Fruit fly (Drosophila melanogaster) whole organism, wandering third instar larva: ENCODE results near the gene CG14174.

Experiments used
- Abd-B ChIP-seq: fragments of >200 bp; optimal IDR thresholded peaks from 2 replicates; lab custom pipeline; 2017; ENCODE audit warnings: missing biosample characterization, missing genetic modification characterization
- CG32264 ChIP-seq: fragments of 200-800 bp; sonication (Bioruptor generic); optimal IDR thresholded peaks from 2 replicates; lab custom pipeline; 2016; ENCODE audit warnings: missing biosample characterization, missing genetic modification characterization
- CG9705 ChIP-seq: fragments of 200-800 bp; sonication (Bioruptor generic); optimal IDR thresholded peaks from 2 replicates; lab custom pipeline; 2018; ENCODE audit warnings: missing biosample characterization, mild to moderate bottlenecking, missing genetic modification characterization
- CrebA ChIP-seq: fragments of 200-800 bp; sonication (Bioruptor generic); optimal IDR thresholded peaks from 2 replicates; lab custom pipeline; 2016; ENCODE audit warnings: missing biosample characterization, mild to moderate bottlenecking, missing genetic modification characterization, borderline replicate concordance
- Dfd ChIP-seq: fragments of >200 bp; optimal IDR thresholded peaks from 2 replicates; lab custom pipeline; 2017; ENCODE audit warnings: missing biosample characterization, missing genetic modification characterization
- Dif ChIP-seq: fragments of 200-275, 200-300 bp; sonication (Bioruptor generic); optimal IDR thresholded peaks from 2 replicates; lab custom pipeline; 2018; ENCODE audit warnings: missing biosample characterization, missing genetic modification characterization; ENCODE audit not compliant: partially characterized antibody
- GATAd ChIP-seq: sonication (Bioruptor generic); optimal IDR thresholded peaks from 2 replicates; lab custom pipeline; 2016; ENCODE audit warnings: missing biosample characterization, missing genetic modification characterization
- HLH106 ChIP-seq: fragments of 200-800 bp; optimal IDR thresholded peaks from 3 replicates; lab custom pipeline; 2019; ENCODE audit warnings: missing biosample characterization, mild to moderate bottlenecking, missing genetic modification characterization, moderate library complexity
- Hnf4 ChIP-seq: fragments of 200-800 bp; sonication (Bioruptor generic); optimal IDR thresholded peaks from 2 replicates; lab custom pipeline; 2016; ENCODE audit warnings: missing biosample characterization, mild to moderate bottlenecking, missing genetic modification characterization
- Hr78 ChIP-seq: fragments of >200 bp; optimal IDR thresholded peaks from 2 replicates; lab custom pipeline; 2017; ENCODE audit warnings: missing biosample characterization, missing genetic modification characterization
- Hr83 ChIP-seq: fragments of 200-300 bp; sonication (Bioruptor generic); optimal IDR thresholded peaks from 2 replicates; lab custom pipeline; 2016; ENCODE audit warnings: missing biosample characterization, mild to moderate bottlenecking, missing genetic modification characterization, moderate library complexity; ENCODE audit not compliant: poor library complexity, severe bottlenecking
- Jra ChIP-seq: sonication (Bioruptor generic); optimal IDR thresholded peaks from 2 replicates; lab custom pipeline; 2016; ENCODE audit warnings: missing biosample characterization, missing genetic modification characterization
- Mio ChIP-seq: sonication (Bioruptor generic); optimal IDR thresholded peaks from 2 replicates; lab custom pipeline; 2016; ENCODE audit warnings: missing biosample characterization, missing genetic modification characterization
- Myc ChIP-seq: fragments of >200 bp; optimal IDR thresholded peaks from 2 replicates; lab custom pipeline; 2017
- N ChIP-seq: fragments of >200 bp; optimal IDR thresholded peaks from 2 replicates; lab custom pipeline; 2018; ENCODE audit warnings: missing biosample characterization, missing external identifiers, missing genetic modification characterization
- OdsH ChIP-seq: fragments of 200-800 bp; sonication (Bioruptor generic); optimal IDR thresholded peaks from 2 replicates; lab custom pipeline; 2016; ENCODE audit warnings: missing biosample characterization, mild to moderate bottlenecking, missing genetic modification characterization
- Rel ChIP-seq, 2 experiments: fragments of 200-800 bp; sonication (Bioruptor generic) in 1 of 2; optimal IDR thresholded peaks; 2 replicates in 1 of 2; 3 replicates in 1 of 2; lab custom pipeline; 2016 to 2019; ENCODE audit warnings: mild to moderate bottlenecking in 2 of 2, missing biosample characterization in 2 of 2, missing genetic modification characterization in 2 of 2, moderate library complexity in 1 of 2
- Sp1 ChIP-seq: fragments of 200-800 bp; sonication (Bioruptor generic); optimal IDR thresholded peaks from 3 replicates; lab custom pipeline; 2019; ENCODE audit warnings: missing biosample characterization, mild to moderate bottlenecking, missing genetic modification characterization, moderate library complexity
- Vsx2 ChIP-seq: fragments of 200-300, 225-300 bp; sonication (Bioruptor generic); optimal IDR thresholded peaks from 2 replicates; lab custom pipeline; 2018; ENCODE audit warnings: missing biosample characterization, missing genetic modification characterization; ENCODE audit not compliant: partially characterized antibody
- br ChIP-seq: fragments of 200-800 bp; sonication (Bioruptor generic); optimal IDR thresholded peaks from 2 replicates; lab custom pipeline; 2016; ENCODE audit warnings: missing biosample characterization, missing genetic modification characterization
- brk ChIP-seq: fragments of 200-800 bp; sonication (Bioruptor generic); optimal IDR thresholded peaks from 2 replicates; lab custom pipeline; 2016; ENCODE audit warnings: missing biosample characterization, mild to moderate bottlenecking, missing genetic modification characterization
- dl ChIP-seq, 2 experiments: fragments of 175-275, 200-275 bp in 1 of 2; fragments of 200-275 bp in 1 of 2; sonication (Bioruptor generic); optimal IDR thresholded peaks; lab custom pipeline; 2018; ENCODE audit warnings: mild to moderate bottlenecking in 2 of 2, missing biosample characterization in 2 of 2, missing genetic modification characterization in 2 of 2, moderate library complexity in 2 of 2; ENCODE audit not compliant: partially characterized antibody in 2 of 2, insufficient read depth in 1 of 2
- dmrt93B ChIP-seq: fragments of 200-800 bp; sonication (Bioruptor generic); optimal IDR thresholded peaks from 2 replicates; lab custom pipeline; 2018; ENCODE audit warnings: missing biosample characterization, mild to moderate bottlenecking, missing genetic modification characterization
- dsf ChIP-seq: sonication (Bioruptor generic); optimal IDR thresholded peaks from 2 replicates; lab custom pipeline; 2016; ENCODE audit warnings: missing biosample characterization, missing genetic modification characterization, borderline replicate concordance
- ey ChIP-seq: fragments of 200-800 bp; sonication (Bioruptor generic); optimal IDR thresholded peaks from 2 replicates; lab custom pipeline; 2016; ENCODE audit warnings: missing biosample characterization, missing genetic modification characterization
- foxo ChIP-seq, 2 experiments: fragments of 200-800 bp; sonication (Bioruptor generic); optimal IDR thresholded peaks; 2 replicates in 1 of 2; 3 replicates in 1 of 2; lab custom pipeline; 2016 to 2017; ENCODE audit warnings: missing biosample characterization in 2 of 2, missing genetic modification characterization in 2 of 2
- fru ChIP-seq: fragments of 200-800 bp; sonication (Bioruptor generic); optimal IDR thresholded peaks from 3 replicates; lab custom pipeline; 2016; ENCODE audit warnings: missing biosample characterization, mild to moderate bottlenecking, missing genetic modification characterization
- h ChIP-seq: fragments of 200-800 bp; sonication (Bioruptor generic); optimal IDR thresholded peaks from 3 replicates; lab custom pipeline; 2016; ENCODE audit warnings: missing biosample characterization, mild to moderate bottlenecking, missing genetic modification characterization
- jim ChIP-seq: fragments of 175-275, 200-325 bp; sonication (Bioruptor generic); optimal IDR thresholded peaks from 2 replicates; lab custom pipeline; 2016; ENCODE audit warnings: missing biosample characterization, mild to moderate bottlenecking, missing genetic modification characterization
- lola ChIP-seq: fragments of >200 bp; optimal IDR thresholded peaks from 2 replicates; lab custom pipeline; 2017; ENCODE audit warnings: missing biosample characterization, missing genetic modification characterization
- pan ChIP-seq: fragments of >200 bp; optimal IDR thresholded peaks from 2 replicates; lab custom pipeline; 2017
- psq ChIP-seq: fragments of 200-800 bp; sonication (Bioruptor generic); optimal IDR thresholded peaks from 3 replicates; lab custom pipeline; 2017; ENCODE audit warnings: missing biosample characterization, mild to moderate bottlenecking, missing genetic modification characterization, moderate library complexity
- rgr ChIP-seq: fragments of 200-800 bp; sonication (Bioruptor generic); optimal IDR thresholded peaks from 3 replicates; lab custom pipeline; 2016; ENCODE audit warnings: missing biosample characterization, mild to moderate bottlenecking, missing genetic modification characterization
- sage ChIP-seq: fragments of 200-800 bp; sonication (Bioruptor generic); optimal IDR thresholded peaks from 2 replicates; lab custom pipeline; 2016; ENCODE audit warnings: missing biosample characterization, mild to moderate bottlenecking, missing genetic modification characterization
- sv ChIP-seq: fragments of 200-800 bp; sonication (Bioruptor generic); optimal IDR thresholded peaks from 3 replicates; lab custom pipeline; 2016; ENCODE audit warnings: missing biosample characterization, missing genetic modification characterization
- tai ChIP-seq: sonication (Bioruptor generic); optimal IDR thresholded peaks from 2 replicates; lab custom pipeline; 2016; ENCODE audit warnings: missing biosample characterization, missing genetic modification characterization
- usp ChIP-seq: fragments of >200 bp; optimal IDR thresholded peaks from 2 replicates; lab custom pipeline; 2017; ENCODE audit warnings: missing biosample characterization, missing genetic modification characterization
- woc ChIP-seq: sonication (Bioruptor generic); optimal IDR thresholded peaks from 2 replicates; lab custom pipeline; 2016; ENCODE audit warnings: missing biosample characterization, mild to moderate bottlenecking, missing genetic modification characterization

Gene CG14174

DNA sequence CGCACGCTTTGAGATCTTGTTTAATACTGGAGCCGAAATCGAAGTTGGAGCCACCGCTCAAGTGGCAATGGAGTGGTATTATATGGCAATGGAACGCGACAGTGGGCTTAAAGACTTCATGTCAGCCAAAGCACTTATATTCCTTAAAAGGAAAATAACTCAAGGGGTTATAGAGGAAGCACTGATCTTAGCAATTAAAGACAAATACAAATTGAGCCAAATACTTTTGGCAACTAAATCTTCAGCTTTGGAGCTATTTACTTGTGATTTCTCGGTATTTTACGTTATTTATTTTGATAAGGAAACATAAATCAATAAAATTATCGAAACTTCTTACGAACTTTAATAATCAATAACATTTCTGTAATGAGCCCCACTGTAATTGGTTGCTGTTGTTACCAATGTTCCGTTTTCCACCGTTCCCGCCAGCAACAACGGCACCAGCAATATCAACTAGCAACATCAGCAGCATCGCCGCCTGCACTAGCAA lies 25.0 kb downstream of the CG14174 start:
- TF ChIP-seq lola (GFP tag; lab: Kevin White, UChicago) (no peak), Hr83 (GFP tag; lab: Kevin White, UChicago) (peak; percentile 13), fru (peak; percentile 88), ey (GFP tag; lab: Kevin White, UChicago) (peak; percentile 81), Dfd (no peak), woc (GFP tag; lab: Kevin White, UChicago) (peak; percentile 90), usp (GFP tag; lab: Kevin White, UChicago) (no peak), OdsH (peak; percentile 79), CG32264 (GFP tag; lab: Kevin White, UChicago) (peak; percentile 79), jim (GFP tag; lab: Kevin White, UChicago) (no peak), CrebA (GFP tag; lab: Kevin White, UChicago) (peak; percentile 7), N (GFP tag; lab: Kevin White, UChicago) (no peak), dl (GFP tag; optimal IDR thresholded peaks at IDR 0.05; lab: Kevin White, UChicago; ENCODE audit: insufficient read depth in 1 of 2, partially characterized antibody in 2 of 2) (no peak), Hr78 (no peak), brk (GFP tag; lab: Kevin White, UChicago) (no peak), GATAd (no peak), br (peak; percentile 83), Mio (GFP tag; lab: Kevin White, UChicago) (no peak), pan (lab: Kevin White, UChicago) (no peak), psq (peak; percentile 76), Sp1 (GFP tag; lab: Kevin White, UChicago) (peak; percentile 87), dsf (GFP tag; lab: Kevin White, UChicago) (no peak), Jra (no peak), HLH106 (tag; lab: Kevin White, UChicago) (peak; percentile 96), tai (GFP tag; lab: Kevin White, UChicago) (no peak), sage (GFP tag; lab: Kevin White, UChicago) (peak; percentile 90), Hnf4 (GFP tag; lab: Kevin White, UChicago) (peak; percentile 75), dmrt93B (peak; percentile 92), Abd-B (no peak), sv (GFP tag; lab: Kevin White, UChicago) (peak; percentile 65), h (peak; percentile 87), rgr (peak; percentile 65), Rel (GFP tag; optimal IDR thresholded peaks at IDR 0.05; lab: Kevin White, UChicago) (peak; percentile 41), Rel (tag; optimal IDR thresholded peaks at IDR 0.05; lab: Kevin White, UChicago) (peak; percentile 53), CG9705 (GFP tag; lab: Kevin White, UChicago) (peak; percentile 94), Dif (GFP tag; lab: Kevin White, UChicago) (no peak), Vsx2 (GFP tag; lab: Kevin White, UChicago) (no peak), Myc (lab: Kevin White, UChicago) (no peak), foxo (GFP tag; optimal IDR thresholded peaks at IDR 0.05; lab: Kevin White, UChicago) (peak; percentile 60 to 88)

DNA sequence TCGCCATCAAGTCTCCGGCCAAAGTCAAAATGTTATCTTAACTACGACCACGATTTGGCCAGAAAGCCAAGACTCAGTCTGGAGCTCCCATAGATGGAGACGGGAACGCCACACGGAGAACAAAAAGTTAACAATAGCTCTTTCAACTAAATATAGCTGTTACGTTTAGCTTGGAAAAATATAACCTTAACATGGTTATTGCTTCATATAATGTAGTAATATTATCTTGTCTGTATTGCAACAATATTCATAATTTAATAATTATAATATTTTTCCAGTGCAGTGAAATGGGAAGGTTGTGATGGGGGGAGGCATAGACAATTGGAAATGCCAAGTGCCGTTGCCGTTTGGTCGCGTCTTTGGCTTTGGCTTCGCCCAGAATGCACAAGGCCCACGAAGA lies 26.3 kb downstream of the CG14174 start:
- TF ChIP-seq Sp1 (GFP tag; lab: Kevin White, UChicago) (no peak), h (no peak), dsf (GFP tag; lab: Kevin White, UChicago) (no peak), Rel (GFP tag; optimal IDR thresholded peaks at IDR 0.05; lab: Kevin White, UChicago) (no peak), Rel (tag; optimal IDR thresholded peaks at IDR 0.05; lab: Kevin White, UChicago) (no peak), Jra (no peak), GATAd (no peak), N (GFP tag; lab: Kevin White, UChicago) (no peak), HLH106 (tag; lab: Kevin White, UChicago) (no peak), CG32264 (GFP tag; lab: Kevin White, UChicago) (no peak), dmrt93B (no peak), ey (GFP tag; lab: Kevin White, UChicago) (no peak), tai (GFP tag; lab: Kevin White, UChicago) (no peak), pan (lab: Kevin White, UChicago) (no peak), Myc (lab: Kevin White, UChicago) (no peak), usp (GFP tag; lab: Kevin White, UChicago) (no peak), Vsx2 (GFP tag; lab: Kevin White, UChicago) (no peak), jim (GFP tag; lab: Kevin White, UChicago) (no peak), CrebA (GFP tag; lab: Kevin White, UChicago) (no peak)
